Worm (Caenorhabditis elegans) whole organism, L2 larva: ENCODE measurements around the gene C28G1.6.

Experiments used
- C34F6.9 ChIP-seq: fragments of 150-350 bp; optimal IDR thresholded peaks from 2 replicates; lab custom pipeline; 2014; ENCODE audit warnings: missing biosample characterization, missing genetic modification characterization
- F13H6.1 ChIP-seq: sonication (generic microtip); optimal IDR thresholded peaks from 2 replicates; lab custom pipeline; 2016; ENCODE audit warnings: missing genetic modification characterization, missing compliant biosample characterization
- alr-1 ChIP-seq: fragments of 150-350 bp; optimal IDR thresholded peaks from 2 replicates; lab custom pipeline; 2014; ENCODE audit warnings: missing biosample characterization, missing genetic modification characterization
- aly-2 ChIP-seq: fragments of 150-350 bp; optimal IDR thresholded peaks from 2 replicates; lab custom pipeline; 2014; ENCODE audit warnings: missing biosample characterization, missing genetic modification characterization
- ama-1 ChIP-seq: fragments of 150-350 bp; optimal IDR thresholded peaks from 2 replicates; lab custom pipeline; 2018; ENCODE audit warnings: inconsistent platforms
- ceh-16 ChIP-seq: fragments of 150-350 bp; optimal IDR thresholded peaks from 2 replicates; lab custom pipeline; 2014; ENCODE audit warnings: missing biosample characterization, missing genetic modification characterization
- elt-3 ChIP-seq: sonication (generic microtip); optimal IDR thresholded peaks from 2 replicates; lab custom pipeline; 2017; ENCODE audit warnings: missing biosample characterization, missing genetic modification characterization
- fos-1 ChIP-seq: fragments of 150-350 bp; optimal IDR thresholded peaks from 2 replicates; lab custom pipeline; 2014; ENCODE audit warnings: missing biosample characterization, missing genetic modification characterization
- gmeb-1 ChIP-seq: fragments of 150-350 bp; optimal IDR thresholded peaks from 2 replicates; lab custom pipeline; 2014; ENCODE audit warnings: missing biosample characterization, missing genetic modification characterization
- lin-11 ChIP-seq: fragments of 150-350 bp; sonication (generic microtip); optimal IDR thresholded peaks from 2 replicates; lab custom pipeline; 2014; ENCODE audit warnings: missing biosample characterization, missing genetic modification characterization, inconsistent platforms, mixed read lengths
- lin-39 ChIP-seq: fragments of 150-350 bp; optimal IDR thresholded peaks from 2 replicates; lab custom pipeline; 2014; ENCODE audit warnings: missing biosample characterization, missing genetic modification reagents, missing genetic modification characterization
- lsy-2 ChIP-seq, 2 experiments: fragments of 150-350 bp in 1 of 2; sonication (generic microtip) in 1 of 2; optimal IDR thresholded peaks; 2 replicates each; lab custom pipeline; 2014 to 2017; ENCODE audit warnings: missing biosample characterization in 2 of 2, missing genetic modification characterization in 2 of 2
- mab-5 ChIP-seq: fragments of 150-350 bp; optimal IDR thresholded peaks from 2 replicates; lab custom pipeline; 2014; ENCODE audit warnings: missing biosample characterization, missing genetic modification characterization
- mbf-1 ChIP-seq: sonication (generic microtip); optimal IDR thresholded peaks from 2 replicates; lab custom pipeline; 2017; ENCODE audit warnings: missing biosample characterization, missing genetic modification characterization
- nhr-10 ChIP-seq: sonication (generic microtip); optimal IDR thresholded peaks from 2 replicates; lab custom pipeline; 2017; ENCODE audit warnings: missing biosample characterization, missing genetic modification characterization
- nhr-11 ChIP-seq: fragments of 150-350 bp; optimal IDR thresholded peaks from 2 replicates; lab custom pipeline; 2014; ENCODE audit warnings: missing biosample characterization, missing genetic modification characterization
- nhr-12 ChIP-seq: fragments of 150-350 bp; optimal IDR thresholded peaks from 2 replicates; lab custom pipeline; 2014; ENCODE audit warnings: missing biosample characterization, missing genetic modification characterization
- nhr-129 ChIP-seq: fragments of 150-350 bp; optimal IDR thresholded peaks from 2 replicates; lab custom pipeline; 2014; ENCODE audit warnings: missing biosample characterization, missing genetic modification characterization
- nhr-21 ChIP-seq: fragments of 150-350 bp; optimal IDR thresholded peaks from 2 replicates; lab custom pipeline; 2014; ENCODE audit warnings: missing biosample characterization, missing genetic modification characterization
- nhr-23 ChIP-seq: fragments of 150-350 bp; optimal IDR thresholded peaks from 2 replicates; lab custom pipeline; 2014; ENCODE audit warnings: missing biosample characterization, missing genetic modification reagents, missing genetic modification characterization
- nhr-237 ChIP-seq: fragments of 150-350 bp; optimal IDR thresholded peaks from 2 replicates; lab custom pipeline; 2014; ENCODE audit warnings: missing biosample characterization, missing genetic modification characterization
- nhr-25 ChIP-seq: fragments of 150-350 bp; sonication (generic microtip); optimal IDR thresholded peaks from 3 replicates; lab custom pipeline; 2014; ENCODE audit warnings: missing biosample characterization, missing genetic modification characterization
- nhr-77 ChIP-seq: fragments of 150-350 bp; optimal IDR thresholded peaks from 2 replicates; lab custom pipeline; 2014; ENCODE audit warnings: missing biosample characterization, missing genetic modification characterization
- peb-1 ChIP-seq: fragments of 150-350 bp; optimal IDR thresholded peaks from 2 replicates; lab custom pipeline; 2014; ENCODE audit warnings: missing biosample characterization, missing genetic modification characterization
- sem-4 ChIP-seq: fragments of 150-350 bp; optimal IDR thresholded peaks from 2 replicates; lab custom pipeline; 2014; ENCODE audit warnings: missing biosample characterization, missing genetic modification reagents, missing genetic modification characterization
- skn-1 ChIP-seq: sonication (generic microtip); optimal IDR thresholded peaks from 2 replicates; lab custom pipeline; 2017; ENCODE audit warnings: missing biosample characterization, missing genetic modification characterization
- sma-3 ChIP-seq: sonication (generic microtip); optimal IDR thresholded peaks from 2 replicates; lab custom pipeline; 2016; ENCODE audit warnings: missing genetic modification reagents, missing genetic modification characterization, missing compliant biosample characterization
- sma-9 ChIP-seq, 2 experiments: fragments of 150-350 bp in 1 of 2; sonication (generic microtip) in 1 of 2; optimal IDR thresholded peaks; 2 replicates each; lab custom pipeline; 2014 to 2016; ENCODE audit warnings: missing genetic modification characterization in 2 of 2, mild to moderate bottlenecking in 1 of 2, missing biosample characterization in 1 of 2, missing compliant biosample characterization in 1 of 2, missing genetic modification reagents in 1 of 2, moderate library complexity in 1 of 2
- snpc-4 ChIP-seq: fragments of 150-350 bp; optimal IDR thresholded peaks from 2 replicates; lab custom pipeline; 2014; ENCODE audit warnings: missing biosample characterization, missing genetic modification characterization
- unc-39 ChIP-seq: fragments of 150-350 bp; optimal IDR thresholded peaks from 2 replicates; lab custom pipeline; 2014; ENCODE audit warnings: missing biosample characterization, missing genetic modification characterization
- zag-1 ChIP-seq: fragments of 150-350 bp; optimal IDR thresholded peaks from 2 replicates; lab custom pipeline; 2014; ENCODE audit warnings: missing biosample characterization, missing genetic modification characterization
- ztf-11 ChIP-seq: sonication (generic microtip); optimal IDR thresholded peaks from 2 replicates; lab custom pipeline; 2017; ENCODE audit warnings: missing biosample characterization, missing genetic modification characterization
- ztf-4 ChIP-seq: fragments of 150-350 bp; optimal IDR thresholded peaks from 2 replicates; lab custom pipeline; 2014; ENCODE audit warnings: missing biosample characterization, missing genetic modification characterization

The C28G1.6 gene

DNA sequence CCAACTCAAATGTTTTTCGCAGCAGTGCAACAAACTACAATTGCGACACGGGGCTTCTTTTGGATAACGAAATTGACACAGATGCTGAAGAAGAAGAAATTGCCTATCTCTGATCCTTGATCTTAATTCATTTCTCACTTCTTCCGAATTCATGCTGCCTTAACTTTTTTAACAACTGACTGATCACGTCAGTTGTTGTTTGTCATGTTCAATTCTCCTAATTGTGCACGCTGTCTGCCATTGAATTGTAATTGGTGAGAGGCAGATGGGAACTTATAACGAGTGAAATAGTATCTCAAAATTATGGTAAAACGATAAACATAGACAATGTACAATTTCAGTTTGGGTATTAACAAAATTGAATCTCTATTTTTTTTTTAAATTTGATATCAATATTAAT is 44.4 kb downstream of the C28G1.6 start:
- peak; percentile 57 for TF ChIP-seq sma-9 (GFP tag; optimal IDR thresholded peaks at IDR 0.05; lab: Kevin White, UChicago)
- no peak for TF ChIP-seq sma-9 (tag; optimal IDR thresholded peaks at IDR 0.05; lab: Kevin White, UChicago)
- TF ChIP-seq nhr-25 (tag; lab: Kevin White, UChicago), result no peak
- no peak for TF ChIP-seq ceh-16 (tag; lab: Kevin White, UChicago)
- TF ChIP-seq nhr-129, result peak; percentile 50
- TF ChIP-seq F13H6.1, result peak; percentile 37
- no peak for TF ChIP-seq gmeb-1 (tag; lab: Kevin White, UChicago)
- TF ChIP-seq alr-1 (tag; lab: Kevin White, UChicago), result no peak
- TF ChIP-seq nhr-77 (tag; lab: Kevin White, UChicago), result no peak
- TF ChIP-seq nhr-237 (tag; lab: Kevin White, UChicago), result no peak
- TF ChIP-seq nhr-23, result no peak
- no peak for TF ChIP-seq skn-1 (tag; lab: Kevin White, UChicago)
- peak in 1 of 2 experiments; percentile 19 for TF ChIP-seq lsy-2 (tag; optimal IDR thresholded peaks at IDR 0.05; lab: Kevin White, UChicago)
- TF ChIP-seq elt-3, result no peak
- no peak for TF ChIP-seq fos-1 (tag; lab: Kevin White, UChicago)
- no peak for TF ChIP-seq ama-1 (lab: Kevin White, UChicago)
- TF ChIP-seq C34F6.9 (tag; lab: Kevin White, UChicago), result no peak
- no peak for TF ChIP-seq sma-3 (GFP tag; lab: Kevin White, UChicago)
- TF ChIP-seq nhr-10 (tag; lab: Kevin White, UChicago), result no peak
- TF ChIP-seq lin-11 (tag; lab: Kevin White, UChicago), result no peak
- TF ChIP-seq zag-1 (tag; lab: Kevin White, UChicago), result no peak
- TF ChIP-seq unc-39 (tag; lab: Kevin White, UChicago), result no peak
- TF ChIP-seq nhr-21, result no peak
- no peak for TF ChIP-seq ztf-11 (tag; lab: Kevin White, UChicago)
- TF ChIP-seq ztf-4 (tag; lab: Kevin White, UChicago), result no peak
- no peak for TF ChIP-seq lin-39
- TF ChIP-seq sem-4, result no peak
- no peak for TF ChIP-seq snpc-4 (tag; lab: Kevin White, UChicago)
- no peak for TF ChIP-seq nhr-12
- TF ChIP-seq mbf-1 (tag; lab: Kevin White, UChicago), result no peak
- TF ChIP-seq nhr-11, result no peak

DNA sequence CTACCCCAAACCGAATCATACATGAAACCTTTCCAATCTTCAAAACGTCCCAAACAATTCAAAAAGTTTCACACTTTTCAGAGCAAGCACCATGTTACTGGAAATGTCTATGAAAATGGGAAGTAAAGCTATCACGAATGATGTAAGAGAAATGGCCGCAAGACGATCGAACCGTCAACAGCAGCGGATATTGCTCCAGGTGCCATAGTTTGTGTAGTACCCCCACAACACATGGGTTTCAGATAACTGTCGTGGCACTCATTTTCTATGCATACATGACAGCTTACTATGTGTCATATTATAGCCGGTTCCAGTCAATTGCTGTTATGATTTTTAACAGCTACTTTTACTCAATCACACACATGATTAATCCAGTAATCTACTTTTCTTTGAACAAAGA is 46.8 kb downstream of the C28G1.6 start, which contains the start of gene ZK721.3:
Gene ZK721.3 (plus strand): TSS at position 301 of the 400 bp plus-strand sequence.
- TF ChIP-seq nhr-11 (no peak), sma-3 (GFP tag; lab: Kevin White, UChicago) (no peak), peb-1 (tag; lab: Kevin White, UChicago) (no peak), aly-2 (tag; lab: Kevin White, UChicago) (no peak), elt-3 (no peak), ceh-16 (tag; lab: Kevin White, UChicago) (no peak), nhr-77 (tag; lab: Kevin White, UChicago) (no peak), mab-5 (tag; lab: Kevin White, UChicago) (no peak), F13H6.1 (no peak), nhr-21 (no peak)
